Worm (Caenorhabditis elegans): ENCODE data around the gene fbxa-55.

- TF ChIP-seq ama-1 (optimal IDR thresholded peaks at IDR 0.05) (no peak), hmg-4 (GFP tag; optimal IDR thresholded peaks at IDR 0.05) (no peak), flt-1 (GFP tag; IDR thresholded peaks at IDR 0.05) (no peak), tbx-37 (GFP tag; conservative IDR thresholded peaks at IDR 0.05) (no peak), tbx-11 (GFP tag; IDR thresholded peaks at IDR 0.05) (no peak), sea-1 (GFP tag; conservative IDR thresholded peaks at IDR 0.05) (no peak), ets-7 (tag; optimal IDR thresholded peaks at IDR 0.05) (no peak), B0310.2 (tag; optimal IDR thresholded peaks at IDR 0.05) (no peak), F13C5.2 (tag; optimal IDR thresholded peaks at IDR 0.05) (no peak), scrt-1 (GFP tag; IDR thresholded peaks at IDR 0.05) (no peak)
These were observed 20.1 kb upstream of the fbxa-55 start, which contains the start of gene fbxa-54 for ce11 chrIII:955981-956380.
